Worm (Caenorhabditis elegans): ENCODE results near the gene srxa-15.

ce11 chrV:20689481-20690039 lies 47.6 kb downstream of the srxa-15 start, which contains the start of gene F53F8.3:
- TF ChIP-seq pha-4 (tag; optimal IDR thresholded peaks at IDR 0.05), result no peak
- TF ChIP-seq bed-1 (GFP tag; IDR thresholded peaks at IDR 0.05), result no peak
- TF ChIP-seq sea-2 (GFP tag; IDR thresholded peaks at IDR 0.05), result no peak
- TF ChIP-seq nhr-90 (tag; optimal IDR thresholded peaks at IDR 0.05), result no peak
- no peak for TF ChIP-seq attf-3 (GFP tag; conservative IDR thresholded peaks at IDR 0.05)

Data from whole organism, young adult.